Fruit fly (Drosophila melanogaster): Measurements from ENCODE around the gene CG6180.

CG6180 gene

DNA sequence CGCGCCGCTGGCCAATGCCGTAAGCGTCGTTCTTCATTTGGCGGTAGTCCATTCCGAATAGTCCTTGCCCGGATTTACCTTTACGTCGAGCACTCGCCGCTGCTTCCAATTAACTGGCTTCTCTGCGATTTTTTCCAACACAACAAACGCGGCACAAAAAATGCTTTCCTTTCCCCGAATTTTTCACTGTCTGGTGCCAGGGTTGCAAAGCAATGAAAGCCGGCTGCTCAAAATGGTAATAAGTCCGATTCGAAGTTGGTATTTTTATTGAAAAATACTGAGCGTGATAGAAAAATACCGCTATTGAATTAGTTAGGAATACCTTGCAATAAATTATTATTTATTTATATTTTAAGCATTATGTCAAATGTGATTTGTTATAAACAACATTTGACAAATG, 4.8 kb downstream of the CG6180 start:
- TF ChIP-seq CG10348 (GFP tag; IDR thresholded peaks at IDR 0.05) (no peak), CG13204 (GFP tag; optimal IDR thresholded peaks at IDR 0.05) (no peak), fd96Ca (GFP tag; IDR thresholded peaks at IDR 0.05) (no peak)

DNA sequence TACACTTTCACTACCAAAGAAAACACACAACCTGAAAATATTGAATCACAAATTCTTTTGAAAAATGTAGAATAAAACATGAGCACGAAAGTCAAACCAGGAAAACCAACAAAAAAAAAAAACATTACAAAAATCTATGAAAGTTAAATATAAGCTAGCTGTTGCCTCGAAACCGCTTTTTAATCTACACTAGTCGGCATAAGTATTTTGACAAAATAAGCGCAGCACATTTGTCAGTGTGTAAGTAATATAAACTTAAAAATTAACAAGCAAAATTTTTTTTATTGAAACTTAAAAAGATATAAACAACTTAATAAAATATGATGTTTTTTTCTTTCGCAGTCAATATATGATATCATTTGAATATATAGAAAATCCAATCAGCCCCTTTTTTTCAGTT, 5.4 kb downstream of the CG6180 start, which contains the start of gene CG5787:
TSS of gene CG5787 (minus strand) at position 101 of the 400 bp plus-strand sequence.
- TF ChIP-seq CG8159 (tag; optimal IDR thresholded peaks at IDR 0.05) (no peak), EcR (GFP tag; optimal IDR thresholded peaks at IDR 0.05) (no peak), CG4496 (GFP tag; IDR thresholded peaks at IDR 0.05) (no peak), CG13204 (GFP tag; optimal IDR thresholded peaks at IDR 0.05) (no peak), Snoo (tag; optimal IDR thresholded peaks at IDR 0.05) (no peak), CG32121 (GFP tag; IDR thresholded peaks at IDR 0.05) (no peak), CG9948 (tag; optimal IDR thresholded peaks at IDR 0.05) (no peak), CG15710 (tag; optimal IDR thresholded peaks at IDR 0.05) (no peak), CG17806 (tag; optimal IDR thresholded peaks at IDR 0.05) (no peak), fd96Ca (GFP tag; IDR thresholded peaks at IDR 0.05) (no peak), CG10348 (GFP tag; IDR thresholded peaks at IDR 0.05) (no peak), Pif1B (GFP tag; optimal IDR thresholded peaks at IDR 0.05) (no peak), CG34367 (tag; optimal IDR thresholded peaks at IDR 0.05) (no peak)

DNA sequence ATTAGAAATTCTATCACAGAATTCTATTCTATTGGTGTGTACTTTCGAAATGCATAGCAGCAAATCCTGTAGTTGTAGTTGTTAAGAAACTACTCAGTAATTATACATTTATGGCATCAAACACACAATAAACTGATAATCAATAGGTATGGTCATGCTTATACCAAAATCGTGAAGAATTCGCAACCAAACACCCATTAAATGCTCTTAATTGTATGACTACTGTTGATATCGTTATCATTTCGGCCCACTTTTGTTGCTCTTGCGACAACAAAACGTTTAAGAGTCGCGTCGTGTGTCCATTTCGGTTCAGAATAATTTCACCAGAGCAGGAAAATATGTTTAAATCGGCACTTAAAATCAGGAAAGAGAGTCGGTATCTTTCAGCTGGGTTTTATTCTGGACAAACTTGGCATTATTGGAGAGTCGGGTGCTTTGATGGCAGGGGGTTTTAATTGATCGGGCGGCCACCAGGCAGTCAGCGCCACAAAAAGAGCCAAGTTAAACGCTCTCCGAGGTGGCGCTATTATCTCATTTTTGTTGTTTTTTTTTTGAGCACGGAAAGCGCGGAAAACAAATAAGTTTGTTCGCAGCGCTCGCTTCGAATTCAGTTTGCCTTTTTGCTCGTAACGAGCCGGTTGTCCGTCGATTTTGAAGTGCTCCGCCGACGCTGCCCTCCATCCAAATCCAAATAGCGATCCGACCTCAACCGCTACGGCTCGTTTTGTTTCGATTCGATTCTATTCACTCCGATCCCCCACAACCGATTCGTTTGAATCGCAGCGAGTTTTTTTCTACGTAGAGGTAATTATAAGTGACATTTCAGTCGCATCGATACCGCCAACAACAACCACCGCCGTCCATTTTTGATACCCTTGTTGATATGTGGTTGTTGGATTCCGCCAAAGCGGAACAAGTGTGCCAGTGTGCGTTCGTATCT, 11.2 kb downstream of the CG6180 start, which contains the start of gene MRP:
TSS of gene MRP (plus strand) at position 609 of the 940 bp plus-strand sequence.
- TF ChIP-seq CG4496 (GFP tag; IDR thresholded peaks at IDR 0.05) (peak; percentile 44; the same call in 1 of the 3 replicates), CG14655 (GFP tag; optimal IDR thresholded peaks at IDR 0.05) (no peak), CG32121 (GFP tag; IDR thresholded peaks at IDR 0.05) (peak; percentile 54; the same call in 1 of the 2 replicates), fd96Ca (GFP tag; IDR thresholded peaks at IDR 0.05) (peak; percentile 52; the same call in 2 of the 3 replicates), Ets98B (GFP tag; IDR thresholded peaks at IDR 0.05) (peak; percentile 53)

DNA sequence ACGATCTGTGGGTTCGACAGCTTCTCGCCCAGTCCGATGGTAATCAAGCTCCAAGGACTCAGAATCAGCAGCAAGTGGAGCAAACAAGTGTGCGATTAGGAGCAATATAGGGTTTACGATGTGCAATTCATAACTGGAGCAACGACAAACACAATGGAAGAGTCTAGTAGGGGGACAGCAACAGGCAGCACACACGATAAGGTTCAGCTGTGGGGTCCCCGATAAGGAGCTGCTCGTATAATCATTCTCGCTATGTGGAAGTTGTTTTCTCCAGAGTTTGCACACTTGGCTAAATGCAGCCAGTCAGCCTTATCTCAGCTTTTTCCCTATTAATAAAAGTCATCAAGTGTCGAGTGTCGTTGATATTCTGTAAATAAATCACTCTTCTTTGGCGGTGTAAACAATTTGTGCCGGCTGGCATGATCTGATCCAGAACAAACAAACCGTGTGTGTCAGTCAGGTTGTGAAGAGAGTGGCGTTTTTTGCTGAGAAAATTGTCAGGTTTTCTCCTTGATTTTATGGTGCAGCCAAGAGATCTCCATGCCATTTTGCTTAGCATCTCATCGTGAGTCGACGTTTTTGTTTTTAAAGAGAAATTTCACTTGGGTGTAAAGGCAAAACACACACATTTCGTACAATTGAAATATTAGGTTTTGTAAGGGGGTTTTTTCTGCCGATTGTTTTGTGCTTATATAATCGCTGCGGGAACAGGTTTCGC, 12.4 kb downstream of the CG6180 start:
- peak; percentile 30; the same call in 2 of the 3 replicates for TF ChIP-seq CG4496 (GFP tag; IDR thresholded peaks at IDR 0.05)
- no peak for TF ChIP-seq CG17806 (tag; optimal IDR thresholded peaks at IDR 0.05)
- no peak for TF ChIP-seq CG13204 (GFP tag; optimal IDR thresholded peaks at IDR 0.05)
- TF ChIP-seq D1 (tag; optimal IDR thresholded peaks at IDR 0.05) = no peak
- TF ChIP-seq CG10348 (GFP tag; IDR thresholded peaks at IDR 0.05) = no peak
- no peak for TF ChIP-seq Pif1B (GFP tag; optimal IDR thresholded peaks at IDR 0.05)
- no peak for TF ChIP-seq CG12605 (GFP tag; IDR thresholded peaks at IDR 0.05)
- TF ChIP-seq gl (tag; optimal IDR thresholded peaks at IDR 0.05) = peak; percentile 32
- no peak for TF ChIP-seq CG9948 (tag; optimal IDR thresholded peaks at IDR 0.05)
- TF ChIP-seq CG32121 (GFP tag; IDR thresholded peaks at IDR 0.05) = 0 out of 2 replicates have a peak, but pooled peaks have one; percentile 12
- no peak for TF ChIP-seq Pif1A (GFP tag; optimal IDR thresholded peaks at IDR 0.05)
- TF ChIP-seq CG15710 (tag; optimal IDR thresholded peaks at IDR 0.05) = no peak
- peak; percentile 49 for TF ChIP-seq EcR (GFP tag; optimal IDR thresholded peaks at IDR 0.05)
- no peak for TF ChIP-seq CG14655 (GFP tag; optimal IDR thresholded peaks at IDR 0.05)

DNA sequence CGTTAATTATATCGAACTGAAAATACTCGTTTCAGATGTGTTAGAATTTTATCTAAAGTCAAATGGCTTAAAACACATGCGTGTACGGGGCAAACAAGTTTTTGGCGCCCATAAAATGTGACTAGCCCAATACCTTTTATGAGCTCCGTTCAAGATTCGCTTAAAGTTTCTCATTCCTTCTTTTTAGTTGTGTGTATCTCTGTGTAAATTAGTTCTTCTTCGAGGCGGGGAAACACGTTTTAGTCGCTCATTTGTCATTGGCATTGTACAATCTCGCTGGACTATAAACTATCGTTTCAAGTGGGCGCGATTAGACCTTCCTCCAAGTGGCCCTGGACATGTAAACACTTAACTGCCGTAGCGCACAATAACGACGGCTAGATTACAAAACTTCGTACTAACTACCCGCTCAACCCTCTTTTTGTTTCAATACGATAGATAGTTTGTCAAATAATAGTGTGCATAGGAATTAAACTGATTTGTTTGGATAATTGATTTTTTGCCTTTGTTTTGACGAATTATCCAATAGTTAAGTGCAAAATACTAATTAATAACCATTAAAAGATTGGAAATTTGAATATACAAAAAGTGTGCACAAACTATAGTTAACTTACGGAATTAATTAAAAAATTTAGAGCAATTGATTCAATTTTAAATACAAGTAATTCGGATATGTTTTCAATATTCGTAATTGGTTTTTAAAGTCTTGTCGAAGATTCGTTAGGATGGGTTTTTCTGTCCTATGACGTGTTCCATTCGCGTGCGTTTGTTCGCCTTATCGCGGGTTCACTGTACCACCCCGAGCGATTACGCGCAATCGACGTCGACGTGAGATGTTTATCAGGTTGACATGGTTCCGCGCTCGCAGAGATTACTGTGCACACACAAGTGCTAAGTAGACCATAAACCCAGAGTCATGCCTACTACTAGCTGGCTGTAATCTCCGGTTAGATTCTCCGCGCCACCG, 13.3 kb downstream of the CG6180 start:
- TF ChIP-seq CG4496 (GFP tag; IDR thresholded peaks at IDR 0.05) (peak; percentile 76), CG32121 (GFP tag; IDR thresholded peaks at IDR 0.05) (peak; percentile 68; the same call in 1 of the 2 replicates), CG14655 (GFP tag; optimal IDR thresholded peaks at IDR 0.05) (no peak), CG12605 (GFP tag; IDR thresholded peaks at IDR 0.05) (peak; percentile 33; the same call in 1 of the 2 replicates), Pif1B (GFP tag; optimal IDR thresholded peaks at IDR 0.05) (peak; percentile 9), CG8159 (tag; optimal IDR thresholded peaks at IDR 0.05) (peak; percentile 51), CG17806 (tag; optimal IDR thresholded peaks at IDR 0.05) (peak; percentile 45), fd96Ca (GFP tag; IDR thresholded peaks at IDR 0.05) (peak; percentile 79), EcR (GFP tag; optimal IDR thresholded peaks at IDR 0.05) (peak; percentile 37), Pif1A (GFP tag; optimal IDR thresholded peaks at IDR 0.05) (peak; percentile 42), Ets98B (GFP tag; IDR thresholded peaks at IDR 0.05) (peak; percentile 55), CG13204 (GFP tag; optimal IDR thresholded peaks at IDR 0.05) (no peak), Snoo (tag; optimal IDR thresholded peaks at IDR 0.05) (peak; percentile 19), CG34367 (tag; optimal IDR thresholded peaks at IDR 0.05) (no peak), CG8301 (tag; optimal IDR thresholded peaks at IDR 0.05) (peak; percentile 65), CG15710 (tag; optimal IDR thresholded peaks at IDR 0.05) (peak; percentile 26), gl (tag; optimal IDR thresholded peaks at IDR 0.05) (no peak), CG10348 (GFP tag; IDR thresholded peaks at IDR 0.05) (no peak), D1 (tag; optimal IDR thresholded peaks at IDR 0.05) (no peak), CG9948 (tag; optimal IDR thresholded peaks at IDR 0.05) (peak; percentile 12), rn (GFP tag; IDR thresholded peaks at IDR 0.05) (peak; percentile 18; the same call in 1 of the 2 replicates)

All from whole organism, pupa.